Fruit fly (Drosophila melanogaster): ENCODE data around the gene KrT95D.

- TF ChIP-seq Myc (optimal IDR thresholded peaks at IDR 0.05) (no peak), h (GFP tag; optimal IDR thresholded peaks at IDR 0.05) (no peak), Hr83 (GFP tag; optimal IDR thresholded peaks at IDR 0.05; ENCODE audit: poor library complexity, severe bottlenecking) (no peak), N (GFP tag; optimal IDR thresholded peaks at IDR 0.05) (no peak), br (GFP tag; optimal IDR thresholded peaks at IDR 0.05) (no peak), fru (GFP tag; optimal IDR thresholded peaks at IDR 0.05) (no peak), CrebA (GFP tag; optimal IDR thresholded peaks at IDR 0.05; ENCODE audit: borderline replicate concordance) (no peak), foxo (GFP tag; optimal IDR thresholded peaks at IDR 0.05) (no peak), tai (GFP tag; optimal IDR thresholded peaks at IDR 0.05) (no peak)
These were observed 34.1 kb upstream of the KrT95D start for dm6 chr3R:24065718-24066117.

Data from whole organism, wandering third instar larva.